Fruit fly (Drosophila melanogaster) whole organism, embryonic: Measurements from ENCODE around the gene Lmpt.

Source experiments
- Abd-B ChIP-seq: fragments of 200-800 bp; sonication (Bioruptor generic); optimal IDR thresholded peaks from 2 replicates; lab custom pipeline; 2018; ENCODE audit warnings: missing biosample characterization, mild to moderate bottlenecking, missing genetic modification characterization, moderate library complexity
- CG10431 ChIP-seq: fragments of 200-800 bp; sonication (Bioruptor generic); optimal IDR thresholded peaks from 3 replicates; lab custom pipeline; 2018; ENCODE audit warnings: missing biosample characterization, mild to moderate bottlenecking, missing genetic modification characterization
- CG11696 ChIP-seq: fragments of 200-800 bp; sonication (Bioruptor generic); IDR thresholded peaks from 2 replicates; pipeline ENCODE4 v1.3.6; 2022; ENCODE audit warnings: missing biosample characterization, missing genetic modification characterization
- CG12104 ChIP-seq: fragments of 200-800 bp; sonication (Bioruptor generic); optimal IDR thresholded peaks from 3 replicates; lab custom pipeline; 2016; ENCODE audit warnings: missing biosample characterization, missing genetic modification characterization
- CG12391 ChIP-seq: fragments of 200-800 bp; sonication (Bioruptor generic); optimal IDR thresholded peaks from 3 replicates; lab custom pipeline; 2018; ENCODE audit warnings: missing biosample characterization, mild to moderate bottlenecking, missing genetic modification characterization, moderate library complexity
- CG13424 ChIP-seq: fragments of 200-800 bp; sonication (Bioruptor generic); optimal IDR thresholded peaks from 2 replicates; lab custom pipeline; 2019; ENCODE audit warnings: missing biosample characterization, mild to moderate bottlenecking, missing genetic modification characterization, moderate library complexity
- CG13624 ChIP-seq: fragments of 200-800 bp; sonication (Bioruptor generic); optimal IDR thresholded peaks from 2 replicates; lab custom pipeline; 2016; ENCODE audit warnings: missing biosample characterization, missing genetic modification characterization
- CG15514 ChIP-seq: fragments of 200-800 bp; sonication (Bioruptor generic); optimal IDR thresholded peaks from 3 replicates; lab custom pipeline; 2017; ENCODE audit warnings: missing biosample characterization, missing genetic modification characterization, mild to moderate bottlenecking, moderate library complexity, missing genetic modification reagents
- CG15601 ChIP-seq: fragments of 200-800 bp; sonication (Bioruptor generic); optimal IDR thresholded peaks from 3 replicates; lab custom pipeline; 2019; ENCODE audit warnings: missing biosample characterization, mild to moderate bottlenecking, missing genetic modification characterization, moderate library complexity
- CG17912 ChIP-seq: fragments of 200-800 bp; sonication (Bioruptor generic); optimal IDR thresholded peaks from 2 replicates; lab custom pipeline; 2018; ENCODE audit warnings: missing biosample characterization, mild to moderate bottlenecking, missing genetic modification characterization
- CG2116 ChIP-seq: fragments of 200-800 bp; sonication (Bioruptor generic); optimal IDR thresholded peaks from 3 replicates; lab custom pipeline; 2018; ENCODE audit warnings: missing biosample characterization, mild to moderate bottlenecking, missing genetic modification characterization
- CG2120 ChIP-seq: fragments of 200-800 bp; sonication (Bioruptor generic); optimal IDR thresholded peaks from 3 replicates; lab custom pipeline; 2016; ENCODE audit warnings: missing biosample characterization, missing genetic modification characterization
- CG30020 ChIP-seq: fragments of 200-800 bp; optimal IDR thresholded peaks from 2 replicates; lab custom pipeline; 2019; ENCODE audit warnings: missing biosample characterization, mild to moderate bottlenecking, missing genetic modification characterization, moderate library complexity
- CG30403 ChIP-seq: fragments of 200-800 bp; sonication (Bioruptor generic); optimal IDR thresholded peaks from 3 replicates; lab custom pipeline; 2016; ENCODE audit warnings: missing biosample characterization, missing genetic modification characterization
- CG32767 ChIP-seq: fragments of 200-800 bp; sonication (Bioruptor generic); IDR thresholded peaks from 2 replicates; pipeline ENCODE4 v1.3.6; 2022; ENCODE audit warnings: missing biosample characterization, missing genetic modification characterization
- CG4360 ChIP-seq: fragments of 200-800 bp; sonication (Bioruptor generic); IDR thresholded peaks from 2 replicates; pipeline ENCODE4 v1.3.6; 2022; ENCODE audit warnings: missing biosample characterization, missing genetic modification characterization
- CG4854 ChIP-seq: fragments of 200-800 bp; sonication (Bioruptor generic); optimal IDR thresholded peaks from 2 replicates; lab custom pipeline; 2016; ENCODE audit warnings: missing biosample characterization, missing genetic modification characterization, inconsistent platforms
- CG6765 ChIP-seq: fragments of 200-800 bp; sonication (Bioruptor generic); optimal IDR thresholded peaks from 3 replicates; lab custom pipeline; 2017; ENCODE audit warnings: missing biosample characterization, mild to moderate bottlenecking, missing genetic modification characterization
- CG7372 ChIP-seq: fragments of 200-800 bp; sonication (Bioruptor generic); IDR thresholded peaks from 2 replicates; pipeline ENCODE4 v1.3.6; 2022; ENCODE audit warnings: missing biosample characterization, missing genetic modification characterization
- CG7745 ChIP-seq: fragments of 200-800 bp; sonication (Bioruptor generic); optimal IDR thresholded peaks from 2 replicates; lab custom pipeline; 2018; ENCODE audit warnings: missing biosample characterization, mild to moderate bottlenecking, missing genetic modification characterization, moderate library complexity
- CG7839 ChIP-seq: fragments of 200-800 bp; sonication (Bioruptor generic); optimal IDR thresholded peaks from 3 replicates; lab custom pipeline; 2018; ENCODE audit warnings: missing biosample characterization, mild to moderate bottlenecking, missing genetic modification characterization, moderate library complexity
- CG7987 ChIP-seq: fragments of 200-800 bp; sonication (Bioruptor generic); optimal IDR thresholded peaks from 2 replicates; lab custom pipeline; 2018; ENCODE audit warnings: missing biosample characterization, mild to moderate bottlenecking, missing genetic modification characterization, moderate library complexity
- CG9817 ChIP-seq: fragments of 200-800 bp; sonication (Bioruptor generic); optimal IDR thresholded peaks from 2 replicates; lab custom pipeline; 2018; ENCODE audit warnings: missing biosample characterization, mild to moderate bottlenecking, missing genetic modification characterization, moderate library complexity
- Deaf1 ChIP-seq: fragments of 200-800 bp; optimal IDR thresholded peaks from 3 replicates; lab custom pipeline; 2019; ENCODE audit warnings: missing biosample characterization, mild to moderate bottlenecking, missing genetic modification characterization, moderate library complexity
- Dek ChIP-seq: fragments of 200-800 bp; sonication (Bioruptor generic); optimal IDR thresholded peaks from 3 replicates; lab custom pipeline; 2019; ENCODE audit warnings: missing biosample characterization, mild to moderate bottlenecking, missing genetic modification characterization, moderate library complexity
- Drgx ChIP-seq: fragments of 200-800 bp; sonication (Bioruptor generic); IDR thresholded peaks from 2 replicates; pipeline ENCODE4 v1.3.6; 2022; ENCODE audit warnings: missing biosample characterization, missing genetic modification characterization
- E2f2 ChIP-seq: fragments of 200-800 bp; sonication (Bioruptor generic); IDR thresholded peaks from 2 replicates; pipeline ENCODE4 v1.3.6; 2022; ENCODE audit warnings: missing biosample characterization, missing genetic modification characterization
- Fer3 ChIP-seq: fragments of 200-800 bp; sonication (Bioruptor generic); optimal IDR thresholded peaks from 2 replicates; lab custom pipeline; 2018; ENCODE audit warnings: missing biosample characterization, mild to moderate bottlenecking, missing genetic modification characterization, moderate library complexity
- HHEX ChIP-seq: fragments of 200-800 bp; sonication (Bioruptor generic); optimal IDR thresholded peaks from 3 replicates; lab custom pipeline; 2017; ENCODE audit warnings: missing biosample characterization, mild to moderate bottlenecking, missing genetic modification characterization, missing genetic modification reagents
- Lpt ChIP-seq: fragments of >200 bp; optimal IDR thresholded peaks from 2 replicates; lab custom pipeline; 2018; ENCODE audit warnings: missing biosample characterization, missing genetic modification characterization
- Med ChIP-seq: fragments of 200-800 bp; sonication (Bioruptor generic); peaks from one replicate; lab custom pipeline; 2016; ENCODE audit warnings: missing biosample characterization, missing genetic modification characterization, mild to moderate bottlenecking, inconsistent platforms, moderate library complexity
- Oli ChIP-seq: fragments of 200-800 bp; sonication (Bioruptor generic); optimal IDR thresholded peaks from 2 replicates; lab custom pipeline; 2018; ENCODE audit warnings: missing biosample characterization, mild to moderate bottlenecking, missing genetic modification characterization, moderate library complexity
- al ChIP-seq: fragments of 200-800 bp; sonication (Bioruptor generic); IDR thresholded peaks from 2 replicates; pipeline ENCODE4 v1.3.6; 2022; ENCODE audit warnings: missing biosample characterization, missing genetic modification characterization
- br ChIP-seq: fragments of >200 bp; optimal IDR thresholded peaks from 2 replicates; lab custom pipeline; 2017
- cas ChIP-seq: fragments of 200-800 bp; sonication (Bioruptor generic); IDR thresholded peaks from 2 replicates; pipeline ENCODE4 v1.3.6; 2022; ENCODE audit warnings: missing biosample characterization, missing genetic modification characterization
- dysf ChIP-seq: fragments of 200-800 bp; sonication (Bioruptor generic); IDR thresholded peaks from 3 replicates; pipeline ENCODE4 v1.3.6; 2022; ENCODE audit warnings: missing biosample characterization, missing genetic modification characterization
- ewg ChIP-seq: fragments of 200-800 bp; sonication (Bioruptor generic); optimal IDR thresholded peaks from 3 replicates; lab custom pipeline; 2017; ENCODE audit warnings: mild to moderate bottlenecking, missing biosample characterization, missing genetic modification reagents, missing genetic modification characterization
- hbn ChIP-seq: fragments of 200-800 bp; sonication (Bioruptor generic); IDR thresholded peaks from 2 replicates; pipeline ENCODE4 v1.3.6; 2022; ENCODE audit warnings: missing biosample characterization, missing genetic modification characterization; ENCODE audit not compliant: partially characterized antibody
- ken ChIP-seq: fragments of 200-800 bp; sonication (Bioruptor generic); IDR thresholded peaks from 3 replicates; pipeline ENCODE4 v1.3.6; 2022; ENCODE audit warnings: missing biosample characterization, missing genetic modification characterization
- lilli ChIP-seq: fragments of 200-800 bp; sonication (Bioruptor generic); optimal IDR thresholded peaks from 3 replicates; lab custom pipeline; 2016; ENCODE audit warnings: missing biosample characterization, missing genetic modification characterization
- lmd ChIP-seq: fragments of 200-800 bp; sonication (Bioruptor generic); IDR thresholded peaks from 2 replicates; pipeline ENCODE4 v1.3.6; 2022; ENCODE audit warnings: missing biosample characterization, missing genetic modification characterization
- pan ChIP-seq, 4 experiments: fragments of >200 bp in 3 of 4; fragments of 200-800 bp in 1 of 4; sonication (Bioruptor generic) in 1 of 4; optimal IDR thresholded peaks in 3 of 4; IDR thresholded peaks in 1 of 4; 2 replicates each; pipeline versions ENCODE4 v1.3.6 to Lab custom; 2017 to 2022; ENCODE audit warnings: missing biosample characterization in 2 of 4, missing genetic modification characterization in 2 of 4, mixed read lengths in 1 of 4
- rib ChIP-seq: fragments of 200-800 bp; sonication (Bioruptor generic); IDR thresholded peaks from 2 replicates; pipeline ENCODE4 v1.3.6; 2022; ENCODE audit warnings: missing biosample characterization, missing genetic modification characterization
- sens ChIP-seq: fragments of 200-800 bp; sonication (Bioruptor generic); peaks from one replicate; lab custom pipeline; 2016; ENCODE audit warnings: missing biosample characterization, missing genetic modification characterization
- slbo ChIP-seq: fragments of 200-800 bp; sonication (Bioruptor generic); IDR thresholded peaks from 2 replicates; pipeline ENCODE4 v1.3.6; 2022; ENCODE audit warnings: missing biosample characterization, missing genetic modification characterization
- so ChIP-seq: fragments of 200-800 bp; sonication (Bioruptor generic); IDR thresholded peaks from 3 replicates; pipeline ENCODE4 v1.3.6; 2022; ENCODE audit warnings: missing biosample characterization, missing genetic modification characterization
- tgo ChIP-seq: fragments of 200-800 bp; sonication (Bioruptor generic); IDR thresholded peaks from 3 replicates; pipeline ENCODE4 v1.3.6; 2022; ENCODE audit warnings: missing biosample characterization, missing genetic modification characterization
- trem ChIP-seq: fragments of 200-800 bp; optimal IDR thresholded peaks from 3 replicates; lab custom pipeline; 2019; ENCODE audit warnings: missing biosample characterization, mild to moderate bottlenecking, missing genetic modification characterization, moderate library complexity
- unpg ChIP-seq: fragments of 200-800 bp; sonication (Bioruptor generic); optimal IDR thresholded peaks from 3 replicates; lab custom pipeline; 2018; ENCODE audit warnings: missing biosample characterization, mild to moderate bottlenecking, missing genetic modification characterization, moderate library complexity
- wdn ChIP-seq: fragments of 200-800 bp; sonication (Bioruptor generic); IDR thresholded peaks from 2 replicates; pipeline ENCODE4 v1.3.6; 2022; ENCODE audit warnings: missing biosample characterization, missing genetic modification characterization

Gene Lmpt

DNA sequence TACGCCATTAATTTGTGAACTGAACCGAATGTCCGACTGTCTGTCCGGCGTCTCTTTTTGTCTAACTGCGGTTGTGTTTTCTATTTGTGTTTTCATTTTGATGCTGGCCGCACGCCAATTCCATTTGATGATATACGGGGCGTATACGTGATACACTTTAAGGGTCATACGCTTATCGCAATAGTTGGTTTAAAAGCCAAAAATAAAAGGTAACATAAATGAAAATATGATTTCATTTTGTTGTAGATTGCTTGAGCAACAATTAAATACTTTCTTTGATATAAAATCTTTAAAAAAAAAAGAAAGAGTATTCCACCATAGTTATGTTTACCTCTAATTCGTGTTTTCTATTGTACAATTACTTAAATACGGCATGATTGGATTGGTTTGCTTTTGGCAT, 19.9 kb downstream of the Lmpt start (continued):
- TF ChIP-seq rib (GFP tag; lab: Robert Waterston, UW) (peak; percentile 63), CG9817 (tag; lab: Kevin White, UChicago) (peak; percentile 20), Dek (peak; percentile 18), dysf (GFP tag; lab: Robert Waterston, UW) (peak; percentile 52; the same call in 2 of the 3 replicates), Lpt (no peak), CG4360 (GFP tag; lab: Robert Waterston, UW) (no peak), CG15514 (peak; percentile 40), CG12391 (tag; lab: Kevin White, UChicago) (peak; percentile 16), CG2116 (GFP tag; lab: Kevin White, UChicago) (no peak), CG30403 (GFP tag; lab: Kevin White, UChicago) (peak; percentile 25), lilli (peak; percentile 28), al (peak; percentile 65; the same call in 1 of the 2 replicates), so (GFP tag; lab: Robert Waterston, UW) (0 out of 3 replicates have a peak, but pooled peaks have one; percentile 54), Drgx (GFP tag; lab: Robert Waterston, UW) (peak; percentile 28; the same call in 1 of the 2 replicates), trem (no peak), CG7839 (tag; lab: Kevin White, UChicago) (peak; percentile 43), Fer3 (tag; lab: Kevin White, UChicago) (peak; percentile 59), lmd (peak; percentile 59; the same call in 1 of the 2 replicates), CG2120 (GFP tag; lab: Kevin White, UChicago) (peak; percentile 72), CG7745 (tag; lab: Kevin White, UChicago) (no peak), CG13624 (GFP tag; lab: Kevin White, UChicago) (peak; percentile 43), pan (optimal IDR thresholded peaks at IDR 0.05; lab: Kevin White, UChicago) (no peak), pan (GFP tag; optimal IDR thresholded peaks at IDR 0.05 in 1 of 2, IDR thresholded peaks at IDR 0.05 in 1 of 2) (peak in 1 of 2 experiments; percentile 72), CG11696 (GFP tag; lab: Robert Waterston, UW) (0 out of 2 replicates have a peak, but pooled peaks have one; percentile 13), wdn (GFP tag; lab: Robert Waterston, UW) (0 out of 2 replicates have a peak, but pooled peaks have one; percentile 7), cas (GFP tag; lab: Robert Waterston, UW) (peak; percentile 51; the same call in 1 of the 2 replicates), E2f2 (GFP tag; lab: Robert Waterston, UW) (0 out of 2 replicates have a peak, but pooled peaks have one; percentile 26), CG6765 (GFP tag; lab: Kevin White, UChicago) (no peak), unpg (GFP tag; lab: Kevin White, UChicago) (peak; percentile 34), CG13424 (tag; lab: Kevin White, UChicago) (peak; percentile 26), Med (GFP tag; lab: Kevin White, UChicago) (peak; percentile 63), slbo (GFP tag; lab: Robert Waterston, UW) (peak; percentile 73), CG10431 (GFP tag; lab: Kevin White, UChicago) (no peak), tgo (GFP tag; lab: Robert Waterston, UW) (peak; percentile 32; the same call in 1 of the 3 replicates)

- TF ChIP-seq Deaf1 (tag; lab: Kevin White, UChicago): peak; percentile 10
- TF ChIP-seq sens (GFP tag; lab: Kevin White, UChicago): peak; percentile 54
- TF ChIP-seq CG7372 (GFP tag; lab: Robert Waterston, UW): no peak
- TF ChIP-seq ken (GFP tag; lab: Robert Waterston, UW): no peak
- TF ChIP-seq hbn (GFP tag; lab: Robert Waterston, UW): no peak
- no peak for TF ChIP-seq CG30020 (tag; lab: Kevin White, UChicago)
- TF ChIP-seq CG7987 (GFP tag; lab: Kevin White, UChicago): no peak
- no peak for TF ChIP-seq CG17912 (GFP tag; lab: Kevin White, UChicago)
- TF ChIP-seq HHEX (GFP tag; lab: Kevin White, UChicago): no peak
- TF ChIP-seq ewg (GFP tag; lab: Kevin White, UChicago): no peak
- no peak for TF ChIP-seq Abd-B (GFP tag; lab: Kevin White, UChicago)
- TF ChIP-seq CG15601: no peak
- TF ChIP-seq Oli (tag; lab: Kevin White, UChicago): peak; percentile 14
- TF ChIP-seq br (lab: Kevin White, UChicago): no peak
- no peak for TF ChIP-seq lilli
- TF ChIP-seq CG32767 (GFP tag; lab: Robert Waterston, UW): no peak
- no peak for TF ChIP-seq CG4854
- no peak for TF ChIP-seq CG12104 (GFP tag; lab: Kevin White, UChicago)
Measured at dm6 chr3L:16886179-16886930, 21.3 kb downstream of the Lmpt start.
